Worm (Caenorhabditis elegans) whole organism, early embryonic: Measurements from ENCODE around the gene M163.9.

Experiments used
- B0310.2 ChIP-seq: sonication (generic microtip); optimal IDR thresholded peaks from 2 replicates; lab custom pipeline; 2016; ENCODE audit warnings: mild to moderate bottlenecking, missing genetic modification characterization, missing compliant biosample characterization
- F13C5.2 ChIP-seq: sonication (generic microtip); optimal IDR thresholded peaks from 2 replicates; lab custom pipeline; 2017; ENCODE audit warnings: mild to moderate bottlenecking, missing genetic modification characterization, inconsistent platforms, missing compliant biosample characterization
- aly-1 ChIP-seq: sonication (generic microtip); optimal IDR thresholded peaks from 2 replicates; lab custom pipeline; 2016; ENCODE audit warnings: missing genetic modification characterization, missing compliant biosample characterization
- ama-1 ChIP-seq: fragments of 150-350 bp; optimal IDR thresholded peaks from 2 replicates; lab custom pipeline; 2014
- ceh-13 ChIP-seq: fragments of 200-800 bp; sonication (Bioruptor generic); optimal IDR thresholded peaks from 2 replicates; lab custom pipeline; 2018; ENCODE audit warnings: mild to moderate bottlenecking, missing genetic modification characterization, missing compliant biosample characterization
- ceh-36 ChIP-seq: sonication (generic microtip); optimal IDR thresholded peaks from 2 replicates; lab custom pipeline; 2016; ENCODE audit warnings: missing genetic modification characterization, inconsistent platforms, missing compliant biosample characterization
- ets-7 ChIP-seq: sonication (generic microtip); optimal IDR thresholded peaks from 2 replicates; lab custom pipeline; 2016; ENCODE audit warnings: missing genotype, missing genetic modification characterization, missing compliant biosample characterization
- flt-1 ChIP-seq: fragments of 200-800 bp; sonication (Bioruptor generic); IDR thresholded peaks from 2 replicates; pipeline ENCODE4 v1.3.6; 2022; ENCODE audit warnings: missing genetic modification characterization, missing compliant biosample characterization
- hmbx-1 ChIP-seq: sonication (generic microtip); optimal IDR thresholded peaks from 2 replicates; lab custom pipeline; 2016; ENCODE audit warnings: mild to moderate bottlenecking, missing genetic modification characterization, missing compliant biosample characterization
- hmg-4 ChIP-seq: fragments of 200-800 bp; sonication (Bioruptor generic); optimal IDR thresholded peaks from 2 replicates; lab custom pipeline; 2018; ENCODE audit warnings: mild to moderate bottlenecking, missing genetic modification characterization, missing compliant biosample characterization
- hnd-1 ChIP-seq: sonication (generic microtip); optimal IDR thresholded peaks from 2 replicates; lab custom pipeline; 2016; ENCODE audit warnings: missing genetic modification characterization, missing compliant biosample characterization
- pes-1 ChIP-seq: fragments of 200-800 bp; sonication (Bioruptor generic); IDR thresholded peaks from 2 replicates; pipeline ENCODE4 v1.3.6; 2022; ENCODE audit warnings: missing genetic modification reagents, missing genetic modification characterization, missing compliant biosample characterization
- scrt-1 ChIP-seq: fragments of 200-800 bp; sonication (Bioruptor generic); IDR thresholded peaks from 2 replicates; pipeline ENCODE4 v1.3.6; 2022; ENCODE audit warnings: missing genetic modification characterization, missing compliant biosample characterization
- sea-1 ChIP-seq: fragments of 200-800 bp; sonication (Bioruptor generic); conservative IDR thresholded peaks from 2 replicates; pipeline ENCODE4 v1.3.6; 2022; ENCODE audit warnings: missing genetic modification characterization, missing compliant biosample characterization
- tbx-11 ChIP-seq: fragments of 200-800 bp; sonication (Bioruptor generic); IDR thresholded peaks from 2 replicates; pipeline ENCODE4 v1.3.6; 2022; ENCODE audit warnings: missing genetic modification characterization, missing compliant biosample characterization
- tbx-37 ChIP-seq: fragments of 200-800 bp; sonication (Bioruptor generic); conservative IDR thresholded peaks from 2 replicates; pipeline ENCODE4 v1.3.6; 2022; ENCODE audit warnings: missing genetic modification reagents, missing genetic modification characterization, missing compliant biosample characterization
- tra-4 ChIP-seq: sonication (generic microtip); optimal IDR thresholded peaks from 2 replicates; lab custom pipeline; 2017; ENCODE audit warnings: missing genetic modification characterization, missing compliant biosample characterization

Gene M163.9

ce11 chrX:14492441-14492840 lies 23.1 kb downstream of the M163.9 start:
- TF ChIP-seq sea-1 (GFP tag; lab: Robert Waterston, UW) = no peak
- TF ChIP-seq F13C5.2 (tag; lab: Kevin White, UChicago) = no peak
- no peak for TF ChIP-seq ets-7 (tag; lab: Kevin White, UChicago)
- TF ChIP-seq scrt-1 (GFP tag; lab: Robert Waterston, UW) = no peak
- TF ChIP-seq ceh-13 (GFP tag; lab: Kevin White, UChicago) = no peak
- TF ChIP-seq hmbx-1 = no peak
- no peak for TF ChIP-seq tbx-37 (GFP tag; lab: Robert Waterston, UW)
- TF ChIP-seq pes-1 (GFP tag; lab: Robert Waterston, UW) = no peak
- TF ChIP-seq B0310.2 (tag; lab: Kevin White, UChicago) = no peak
- TF ChIP-seq flt-1 (GFP tag; lab: Robert Waterston, UW) = no peak
- no peak for TF ChIP-seq aly-1 (tag; lab: Kevin White, UChicago)
- TF ChIP-seq ceh-36 (tag; lab: Kevin White, UChicago) = no peak
- no peak for TF ChIP-seq hmg-4 (GFP tag; lab: Kevin White, UChicago)
- no peak for TF ChIP-seq ama-1 (lab: Kevin White, UChicago)

ce11 chrX:14495075-14495474 lies 25.7 kb downstream of the M163.9 start:
- TF ChIP-seq hnd-1 (tag; lab: Kevin White, UChicago) (no peak), hmg-4 (GFP tag; lab: Kevin White, UChicago) (no peak), tbx-37 (GFP tag; lab: Robert Waterston, UW) (no peak), ceh-36 (tag; lab: Kevin White, UChicago) (no peak), ama-1 (lab: Kevin White, UChicago) (no peak), aly-1 (tag; lab: Kevin White, UChicago) (no peak), ceh-13 (GFP tag; lab: Kevin White, UChicago) (no peak), ets-7 (tag; lab: Kevin White, UChicago) (no peak), tra-4 (tag; lab: Kevin White, UChicago) (no peak), F13C5.2 (tag; lab: Kevin White, UChicago) (no peak), sea-1 (GFP tag; lab: Robert Waterston, UW) (no peak), hmbx-1 (no peak), scrt-1 (GFP tag; lab: Robert Waterston, UW) (no peak), flt-1 (GFP tag; lab: Robert Waterston, UW) (no peak), pes-1 (GFP tag; lab: Robert Waterston, UW) (no peak)

DNA sequence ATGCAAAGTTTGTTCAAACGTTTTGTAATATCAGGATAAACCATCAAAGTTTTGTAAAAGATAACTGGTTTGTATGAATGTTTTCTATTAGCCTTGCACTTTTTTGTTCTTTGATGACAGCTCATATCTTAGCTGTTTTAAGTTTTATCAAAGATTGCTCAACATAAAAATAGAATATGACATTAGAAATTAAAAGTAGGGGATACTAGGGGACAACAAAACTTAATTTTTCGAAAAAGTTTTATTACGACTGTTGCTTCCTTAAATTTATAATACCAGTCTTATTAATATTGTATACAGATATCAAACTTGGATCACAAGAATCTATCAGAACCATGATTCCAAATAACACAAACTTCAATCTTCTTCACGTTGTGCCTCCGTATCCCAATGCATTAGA lies 26.4 kb downstream of the M163.9 start, which contains the start of gene ztf-14:
Gene ztf-14 (plus strand): TSS at position 301 of the 400 bp plus-strand sequence.
- TF ChIP-seq tbx-37 (GFP tag; lab: Robert Waterston, UW) = no peak
- no peak for TF ChIP-seq ets-7 (tag; lab: Kevin White, UChicago)
- TF ChIP-seq B0310.2 (tag; lab: Kevin White, UChicago) = no peak
- TF ChIP-seq pes-1 (GFP tag; lab: Robert Waterston, UW) = no peak
- TF ChIP-seq hnd-1 (tag; lab: Kevin White, UChicago) = no peak
- TF ChIP-seq ceh-36 (tag; lab: Kevin White, UChicago) = no peak
- TF ChIP-seq aly-1 (tag; lab: Kevin White, UChicago) = no peak
- no peak for TF ChIP-seq sea-1 (GFP tag; lab: Robert Waterston, UW)
- TF ChIP-seq ama-1 (lab: Kevin White, UChicago) = no peak
- no peak for TF ChIP-seq scrt-1 (GFP tag; lab: Robert Waterston, UW)
- TF ChIP-seq F13C5.2 (tag; lab: Kevin White, UChicago) = no peak
- TF ChIP-seq hmg-4 (GFP tag; lab: Kevin White, UChicago) = no peak
- TF ChIP-seq tra-4 (tag; lab: Kevin White, UChicago) = no peak
- TF ChIP-seq tbx-11 = no peak
- TF ChIP-seq hmbx-1 = no peak
- no peak for TF ChIP-seq ceh-13 (GFP tag; lab: Kevin White, UChicago)

ce11 chrX:14496545-14496944 lies 27.2 kb downstream of the M163.9 start:
- TF ChIP-seq flt-1 (GFP tag; lab: Robert Waterston, UW) = no peak
- no peak for TF ChIP-seq tra-4 (tag; lab: Kevin White, UChicago)
- no peak for TF ChIP-seq ets-7 (tag; lab: Kevin White, UChicago)
- no peak for TF ChIP-seq pes-1 (GFP tag; lab: Robert Waterston, UW)
- no peak for TF ChIP-seq tbx-37 (GFP tag; lab: Robert Waterston, UW)

DNA sequence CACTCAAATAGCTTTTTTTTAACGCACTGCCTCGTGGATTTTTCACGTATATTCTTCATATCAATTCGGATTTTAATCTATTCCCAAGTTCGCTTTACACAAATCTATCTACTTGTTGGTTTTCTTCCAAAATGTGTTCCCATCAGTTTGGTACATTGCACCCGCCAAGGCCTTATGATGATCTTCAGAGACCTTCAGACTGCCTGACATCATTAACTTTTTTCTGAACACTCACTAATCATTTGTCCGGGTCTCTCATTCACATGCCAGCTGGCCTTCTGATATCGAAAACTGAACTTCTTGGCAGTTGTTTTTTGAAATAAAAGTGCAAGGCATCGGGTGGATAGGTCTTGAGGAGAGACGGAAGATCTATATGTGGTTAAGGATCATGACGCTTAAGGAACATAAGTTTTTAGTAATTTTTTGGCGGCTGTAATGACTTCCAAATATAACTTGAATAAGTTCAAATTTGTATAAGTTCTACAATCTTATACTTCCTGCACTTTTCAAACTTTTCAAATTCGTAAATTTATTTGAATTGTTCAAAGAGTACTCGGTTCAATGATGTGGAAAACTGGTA lies 30.5 kb downstream of the M163.9 start:
- no peak for TF ChIP-seq ceh-36 (tag; lab: Kevin White, UChicago)

DNA sequence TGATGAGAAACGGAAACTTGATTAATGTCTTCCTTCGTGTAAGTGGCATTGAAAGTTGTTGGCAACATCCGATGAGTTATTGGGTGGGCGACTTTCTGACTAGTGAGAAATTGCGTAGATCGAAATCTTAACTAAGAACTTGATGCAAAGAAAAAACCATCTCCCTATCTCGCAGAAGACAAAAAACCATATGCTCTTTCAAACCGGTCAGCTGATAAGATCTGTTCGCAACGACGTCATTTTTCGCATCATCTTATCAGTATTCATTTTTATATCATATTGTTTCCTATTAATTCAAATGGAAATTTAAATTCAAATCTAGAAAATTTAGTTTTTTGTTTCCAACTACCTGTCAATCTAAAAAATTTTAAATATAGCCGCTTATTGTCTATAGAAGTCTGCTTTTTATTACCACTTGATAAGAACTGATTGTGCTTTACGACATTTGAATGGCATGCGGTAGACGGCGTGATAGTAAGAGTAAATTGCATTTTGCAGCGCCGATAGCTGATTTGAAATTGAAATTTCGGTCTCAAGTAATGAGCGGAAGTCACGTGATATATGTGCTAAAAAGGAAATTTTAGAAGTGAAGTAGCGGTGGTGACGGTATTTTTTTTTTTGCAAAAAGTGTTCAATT lies 31.2 kb downstream of the M163.9 start:
- TF ChIP-seq B0310.2 (tag; lab: Kevin White, UChicago) (no peak), flt-1 (GFP tag; lab: Robert Waterston, UW) (no peak), sea-1 (GFP tag; lab: Robert Waterston, UW) (no peak), hmbx-1 (no peak), pes-1 (GFP tag; lab: Robert Waterston, UW) (no peak), ama-1 (lab: Kevin White, UChicago) (no peak), scrt-1 (GFP tag; lab: Robert Waterston, UW) (no peak), ets-7 (tag; lab: Kevin White, UChicago) (no peak), F13C5.2 (tag; lab: Kevin White, UChicago) (no peak), tra-4 (tag; lab: Kevin White, UChicago) (no peak), hmg-4 (GFP tag; lab: Kevin White, UChicago) (no peak)

ce11 chrX:14502116-14502587 lies 32.8 kb downstream of the M163.9 start:
- TF ChIP-seq ama-1 (lab: Kevin White, UChicago) = no peak
- TF ChIP-seq aly-1 (tag; lab: Kevin White, UChicago) = no peak
- no peak for TF ChIP-seq tra-4 (tag; lab: Kevin White, UChicago)
- TF ChIP-seq ceh-13 (GFP tag; lab: Kevin White, UChicago) = no peak
- TF ChIP-seq hmbx-1 = no peak
- no peak for TF ChIP-seq sea-1 (GFP tag; lab: Robert Waterston, UW)
- no peak for TF ChIP-seq F13C5.2 (tag; lab: Kevin White, UChicago)
- no peak for TF ChIP-seq hmg-4 (GFP tag; lab: Kevin White, UChicago)
- TF ChIP-seq ets-7 (tag; lab: Kevin White, UChicago) = no peak
- no peak for TF ChIP-seq tbx-11
- no peak for TF ChIP-seq tbx-37 (GFP tag; lab: Robert Waterston, UW)
- no peak for TF ChIP-seq scrt-1 (GFP tag; lab: Robert Waterston, UW)
